Fruit fly (Drosophila melanogaster): Measurements from ENCODE around the gene CG10366.

The CG10366 gene

dm6 chr2L:19570806-19571254, 13.2 kb upstream of the CG10366 start (continued):
- TF ChIP-seq CG15479 (GFP tag; optimal IDR thresholded peaks at IDR 0.05) (no peak), gfzf (GFP tag; optimal IDR thresholded peaks at IDR 0.05) (no peak), CG33557 (GFP tag; optimal IDR thresholded peaks at IDR 0.05) (no peak), gsb (GFP tag; IDR thresholded peaks at IDR 0.05) (no peak), Ets97D (GFP tag; optimal IDR thresholded peaks at IDR 0.05) (no peak), CG17612 (GFP tag; IDR thresholded peaks at IDR 0.05) (no peak), tna (GFP tag; IDR thresholded peaks at IDR 0.05; ENCODE audit: partially characterized antibody) (no peak), B-H1 (GFP tag; IDR thresholded peaks at IDR 0.05) (no peak), CG10543 (GFP tag; optimal IDR thresholded peaks at IDR 0.05) (no peak), rib (GFP tag; IDR thresholded peaks at IDR 0.05) (no peak), dan (GFP tag; IDR thresholded peaks at IDR 0.05) (no peak), Atf6 (GFP tag; IDR thresholded peaks at IDR 0.05) (no peak), CG17359 (tag; optimal IDR thresholded peaks at IDR 0.05) (peak; percentile 22), YL-1 (GFP tag; optimal IDR thresholded peaks at IDR 0.05) (no peak), CG10267 (tag; optimal IDR thresholded peaks at IDR 0.05) (no peak), CG9876 (GFP tag; optimal IDR thresholded peaks at IDR 0.05) (no peak), hkb (optimal IDR thresholded peaks at IDR 0.05) (no peak), hkb (GFP tag; IDR thresholded peaks at IDR 0.05) (0 out of 2 replicates have a peak, but pooled peaks have one; percentile 10), CG6272 (GFP tag; IDR thresholded peaks at IDR 0.05) (no peak), D (optimal IDR thresholded peaks at IDR 0.05) (no peak), D (GFP tag; optimal IDR thresholded peaks at IDR 0.05) (peak; percentile 7), CG11696 (GFP tag; IDR thresholded peaks at IDR 0.05) (no peak), psq (GFP tag; optimal IDR thresholded peaks at IDR 0.05) (no peak), vvl (GFP tag; IDR thresholded peaks at IDR 0.05) (peak; percentile 27; the same call in 1 of the 2 replicates), ci (GFP tag; IDR thresholded peaks at IDR 0.05) (no peak), pan (optimal IDR thresholded peaks at IDR 0.05) (no peak), pan (GFP tag; optimal IDR thresholded peaks at IDR 0.05 in 1 of 2, IDR thresholded peaks at IDR 0.05 in 1 of 2) (no peak), CG31365 (tag; optimal IDR thresholded peaks at IDR 0.05) (no peak), CG16813 (GFP tag; IDR thresholded peaks at IDR 0.05; ENCODE audit: partially characterized antibody) (no peak), CG8944 (GFP tag; optimal IDR thresholded peaks at IDR 0.05) (no peak), danr (GFP tag; IDR thresholded peaks at IDR 0.05) (no peak), trem (tag; optimal IDR thresholded peaks at IDR 0.05) (no peak), CG15601 (tag; optimal IDR thresholded peaks at IDR 0.05) (no peak), CG10979 (tag; optimal IDR thresholded peaks at IDR 0.05) (no peak), CG8281 (tag; optimal IDR thresholded peaks at IDR 0.05) (no peak), gcm (GFP tag; optimal IDR thresholded peaks at IDR 0.05) (no peak), Vsx1 (GFP tag; optimal IDR thresholded peaks at IDR 0.05) (peak; percentile 37), Dip2 (GFP tag; IDR thresholded peaks at IDR 0.05) (no peak), CG12155 (GFP tag; optimal IDR thresholded peaks at IDR 0.05) (no peak), Oli (tag; optimal IDR thresholded peaks at IDR 0.05) (peak; percentile 9), gro (GFP tag; optimal IDR thresholded peaks at IDR 0.05) (no peak), stwl (tag; optimal IDR thresholded peaks at IDR 0.05) (no peak), CG3065 (GFP tag; optimal IDR thresholded peaks at IDR 0.05) (no peak), Kr (GFP tag; optimal IDR thresholded peaks at IDR 0.05) (no peak), Hr3 (GFP tag; optimal IDR thresholded peaks at IDR 0.05) (no peak), CG13296 (GFP tag; optimal IDR thresholded peaks at IDR 0.05) (no peak), lmd (GFP tag; IDR thresholded peaks at IDR 0.05) (no peak), Drgx (GFP tag; IDR thresholded peaks at IDR 0.05) (0 out of 2 replicates have a peak, but pooled peaks have one; percentile 34), ro (GFP tag; IDR thresholded peaks at IDR 0.05) (no peak), CG3281 (GFP tag; optimal IDR thresholded peaks at IDR 0.05) (no peak), CG10462 (GFP tag; optimal IDR thresholded peaks at IDR 0.05) (no peak), gsb-n (tag; optimal IDR thresholded peaks at IDR 0.05) (peak; percentile 21), HmgZ (tag; optimal IDR thresholded peaks at IDR 0.05) (no peak)

Data from whole organism, embryonic.